Worm (Caenorhabditis elegans) whole organism, L4/young adult: Measurements from ENCODE around the gene F59E11.6.

ENCODE experiments used
- W03F9.2 ChIP-seq: fragments of 150-350 bp; optimal IDR thresholded peaks from 2 replicates; lab custom pipeline; 2014; ENCODE audit warnings: missing biosample characterization, missing genetic modification characterization
- dao-5 ChIP-seq: sonication (generic microtip); optimal IDR thresholded peaks from 2 replicates; lab custom pipeline; 2016; ENCODE audit warnings: missing genotype, missing genetic modification characterization, moderate library complexity, missing compliant biosample characterization
- him-1 ChIP-seq: sonication (generic microtip); optimal IDR thresholded peaks from 2 replicates; lab custom pipeline; 2016; ENCODE audit warnings: missing genotype, missing genetic modification reagents, missing genetic modification characterization, missing compliant biosample characterization

DNA sequence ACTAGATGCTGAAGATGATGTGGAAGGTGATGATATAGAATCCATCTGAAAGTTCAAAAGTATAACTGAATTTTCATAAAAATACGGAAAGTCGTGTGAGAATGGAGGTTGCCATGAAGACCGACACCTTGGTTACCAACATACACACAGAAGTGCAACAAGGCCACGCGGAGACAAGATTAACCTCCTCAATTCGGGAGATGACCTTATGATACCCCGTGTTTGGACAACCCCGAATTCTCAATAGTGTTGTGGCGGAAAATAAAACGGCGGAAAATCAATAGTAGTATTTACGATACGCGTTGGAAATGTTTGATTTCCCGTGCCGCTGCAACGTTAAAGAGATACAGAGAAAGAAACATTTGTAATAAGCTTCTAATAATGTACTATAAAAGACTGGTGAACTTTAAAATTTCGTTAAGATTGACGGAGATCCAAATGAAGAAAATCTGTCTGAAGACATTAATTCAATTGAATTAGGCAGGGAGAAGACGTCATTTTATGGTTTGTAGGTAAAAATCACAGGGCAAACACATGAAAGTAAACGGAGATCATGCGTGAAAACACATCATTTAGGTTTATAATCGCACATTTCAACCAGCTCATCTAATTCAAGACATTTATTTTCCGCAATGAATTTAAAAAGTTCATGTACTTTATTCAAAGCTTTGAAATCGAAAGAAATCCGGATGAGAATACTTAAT is 27.4 kb upstream of the F59E11.6 start, which contains the start of gene nhr-44:
- TF ChIP-seq W03F9.2 (tag; lab: Kevin White, UChicago) (no peak), dao-5 (no peak), him-1 (tag; lab: Kevin White, UChicago) (no peak)
